Fruit fly (Drosophila melanogaster) whole organism, embryonic: ENCODE measurements around the gene CG15742.

ENCODE experiments used
- CG5953 ChIP-seq: fragments of 200-800 bp; sonication (Bioruptor generic); IDR thresholded peaks from 2 replicates; pipeline ENCODE4 v1.3.6; 2022; ENCODE audit warnings: missing biosample characterization, missing genetic modification characterization
- caup ChIP-seq: fragments of 200-800 bp; sonication (Bioruptor generic); optimal IDR thresholded peaks from 3 replicates; lab custom pipeline; 2017; ENCODE audit warnings: missing biosample characterization, mild to moderate bottlenecking, missing genetic modification characterization, moderate library complexity; ENCODE audit not compliant: severe bottlenecking
- usp ChIP-seq: fragments of >200 bp; optimal IDR thresholded peaks from 2 replicates; lab custom pipeline; 2017; ENCODE audit warnings: missing biosample characterization, missing genetic modification characterization

DNA sequence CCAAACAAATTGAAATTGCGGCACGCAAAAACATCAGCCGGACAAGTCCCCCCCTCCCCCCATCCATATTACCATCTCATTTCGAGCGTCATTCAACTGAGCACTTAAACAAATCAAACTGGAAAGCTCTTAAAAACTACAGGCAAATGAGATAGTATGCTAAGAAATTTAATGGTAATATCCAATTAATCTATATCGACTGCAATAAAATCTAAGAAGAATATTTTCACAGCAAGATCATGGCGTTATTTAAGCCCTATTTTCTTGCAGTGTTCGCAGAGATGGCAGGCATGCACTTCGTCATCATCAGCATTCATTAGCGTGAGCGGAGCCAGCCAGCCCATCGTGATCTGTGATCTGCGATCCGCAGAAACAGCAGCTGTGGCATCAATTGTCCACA, 13.8 kb downstream of the CG15742 start:
- TF ChIP-seq usp (GFP tag; lab: Kevin White, UChicago) (no peak), CG5953 (no peak), caup (GFP tag; lab: Kevin White, UChicago) (no peak)
